Worm (Caenorhabditis elegans): Measurements from ENCODE around the gene col-94.
A peak's percentile ranks its signal among the peaks of the same experiment; 100 is the strongest.

Gene col-94

DNA sequence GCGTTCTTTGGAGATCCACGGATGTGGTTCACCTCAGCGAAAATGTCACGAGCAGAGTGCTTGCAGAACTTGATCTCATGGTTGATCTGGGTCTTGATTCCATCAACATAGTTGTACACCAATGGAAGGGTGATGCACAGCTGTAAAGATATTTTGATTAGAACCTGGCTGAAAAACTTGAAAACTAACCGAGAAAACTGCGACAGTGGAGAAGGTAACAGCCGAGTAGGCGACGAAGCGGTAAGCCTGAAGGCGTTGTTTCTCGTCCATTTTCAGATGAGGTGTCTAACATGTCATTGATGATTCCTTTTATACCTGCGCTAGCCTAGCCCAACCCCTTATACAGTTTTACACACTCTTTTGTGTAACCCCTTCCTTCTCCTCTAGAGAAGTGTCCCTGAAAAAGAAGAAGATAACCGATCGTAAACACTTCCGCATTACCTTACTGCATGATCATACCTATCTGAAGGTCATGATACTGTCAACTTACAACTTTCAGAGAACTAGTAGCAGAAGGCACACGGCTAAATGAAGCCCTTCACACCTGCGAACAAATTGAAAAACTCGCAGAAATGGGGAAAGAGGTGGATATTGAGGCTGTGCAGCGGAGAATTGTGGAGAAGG is at the start of gene col-94:
col-94 (minus strand) TSS at position 313 of the 624 bp plus-strand sequence.
- TF ChIP-seq nhr-28 (tag; optimal IDR thresholded peaks at IDR 0.05) (no peak), duxl-1 (tag; optimal IDR thresholded peaks at IDR 0.05; ENCODE audit: poor library complexity) (no peak), hlh-11 (tag; optimal IDR thresholded peaks at IDR 0.05) (peak; percentile 3), daf-19 (GFP tag; conservative IDR thresholded peaks at IDR 0.05) (no peak), dmd-9 (GFP tag; IDR thresholded peaks at IDR 0.05) (no peak), daf-8 (GFP tag; IDR thresholded peaks at IDR 0.05) (0 out of 2 replicates have a peak, but pooled peaks have one; percentile 25), mxl-3 (GFP tag; optimal IDR thresholded peaks at IDR 0.05) (no peak), tra-1 (GFP tag; IDR thresholded peaks at IDR 0.05) (no peak), ZK546.5 (tag; optimal IDR thresholded peaks at IDR 0.05) (no peak), hlh-30 (tag; optimal IDR thresholded peaks at IDR 0.05; ENCODE audit: insufficient read depth) (no peak), madf-5 (GFP tag; IDR thresholded peaks at IDR 0.05) (no peak), R02D3.7 (tag; optimal IDR thresholded peaks at IDR 0.05) (no peak), F49E8.2 (tag; optimal IDR thresholded peaks at IDR 0.05; ENCODE audit: borderline replicate concordance) (no peak), fkh-10 (GFP tag; optimal IDR thresholded peaks at IDR 0.05) (no peak), D1046.2 (GFP tag; IDR thresholded peaks at IDR 0.05) (no peak), ctbp-1 (GFP tag; IDR thresholded peaks at IDR 0.05) (no peak), nhr-111 (GFP tag; optimal IDR thresholded peaks at IDR 0.05) (no peak), zag-1 (tag; optimal IDR thresholded peaks at IDR 0.05) (no peak), T26A8.4 (GFP tag; IDR thresholded peaks at IDR 0.05) (0 out of 2 replicates have a peak, but pooled peaks have one; percentile 11), dmd-8 (GFP tag; IDR thresholded peaks at IDR 0.05) (no peak), egl-43 (GFP tag; IDR thresholded peaks at IDR 0.05) (no peak), Y105C5A.15 (GFP tag; IDR thresholded peaks at IDR 0.05) (no peak), daf-16 (GFP tag; optimal IDR thresholded peaks at IDR 0.05) (no peak), daf-16 (tag; optimal IDR thresholded peaks at IDR 0.05) (no peak), saeg-2 (GFP tag; IDR thresholded peaks at IDR 0.05) (no peak), dve-1 (tag; optimal IDR thresholded peaks at IDR 0.05; ENCODE audit: insufficient read depth) (no peak), T20F7.1 (GFP tag; optimal IDR thresholded peaks at IDR 0.05) (no peak), set-16 (GFP tag; IDR thresholded peaks at IDR 0.05) (no peak), ceh-44 (GFP tag; IDR thresholded peaks at IDR 0.05) (no peak), zfp-3 (GFP tag; conservative IDR thresholded peaks at IDR 0.05) (no peak), snpc-4 (tag; optimal IDR thresholded peaks at IDR 0.05) (no peak), cey-2 (tag; optimal IDR thresholded peaks at IDR 0.05; ENCODE audit: borderline replicate concordance, insufficient read depth) (no peak), vab-7 (GFP tag; IDR thresholded peaks at IDR 0.05) (no peak), ztf-7 (tag; optimal IDR thresholded peaks at IDR 0.05) (no peak), madf-9 (GFP tag; conservative IDR thresholded peaks at IDR 0.05) (no peak), ceh-62 (tag; optimal IDR thresholded peaks at IDR 0.05) (no peak), nhr-42 (GFP tag; IDR thresholded peaks at IDR 0.05) (no peak), lsy-2 (tag; optimal IDR thresholded peaks at IDR 0.05) (no peak), pqm-1 (tag; optimal IDR thresholded peaks at IDR 0.05) (no peak), aha-1 (tag) (peak; percentile 71), ceh-28 (tag; optimal IDR thresholded peaks at IDR 0.05) (no peak), nhr-102 (tag; optimal IDR thresholded peaks at IDR 0.05) (no peak), egl-27 (tag; optimal IDR thresholded peaks at IDR 0.05) (no peak), lin-38 (GFP tag; IDR thresholded peaks at IDR 0.05) (0 out of 2 replicates have a peak, but pooled peaks have one; percentile 16), lin-15B (tag; optimal IDR thresholded peaks at IDR 0.05) (no peak), ceh-32 (tag; optimal IDR thresholded peaks at IDR 0.05; ENCODE audit: poor library complexity) (no peak), gei-8 (GFP tag; optimal IDR thresholded peaks at IDR 0.05) (no peak), zip-11 (GFP tag; IDR thresholded peaks at IDR 0.05) (no peak), ama-1 (optimal IDR thresholded peaks at IDR 0.05) (peak; percentile 88), unc-39 (tag; optimal IDR thresholded peaks at IDR 0.05) (no peak), Y48G9A.11 (GFP tag; IDR thresholded peaks at IDR 0.05) (no peak)
